Fruit fly (Drosophila melanogaster) whole organism, prepupa: ENCODE data around the gene CG13014.

ENCODE experiments used
- CG16779 ChIP-seq: fragments of 200-800 bp; sonication (Bioruptor generic); optimal IDR thresholded peaks from 3 replicates; lab custom pipeline; 2017; ENCODE audit warnings: missing biosample characterization, mild to moderate bottlenecking, missing genetic modification characterization
- CG9139 ChIP-seq: fragments of 200-800 bp; sonication (Bioruptor generic); optimal IDR thresholded peaks from 3 replicates; lab custom pipeline; 2017; ENCODE audit warnings: missing biosample characterization, mild to moderate bottlenecking, missing genetic modification characterization
- Sox102F ChIP-seq: fragments of 200-800 bp; sonication (Bioruptor generic); optimal IDR thresholded peaks from 2 replicates; lab custom pipeline; 2016; ENCODE audit warnings: missing biosample characterization, mild to moderate bottlenecking, missing genetic modification characterization
- eg ChIP-seq: fragments of 200-800 bp; sonication (Bioruptor generic); IDR thresholded peaks from 3 replicates; pipeline ENCODE4 v1.3.6; 2022; ENCODE audit warnings: missing biosample characterization, missing genetic modification characterization
- salr ChIP-seq, 2 experiments: fragments of 200-800 bp; sonication (Bioruptor generic); optimal IDR thresholded peaks; 3 replicates each; lab custom pipeline; 2016 to 2018; ENCODE audit warnings: missing biosample characterization in 2 of 2, missing genetic modification characterization in 2 of 2, mild to moderate bottlenecking in 1 of 2

- no peak for TF ChIP-seq CG16779
- TF ChIP-seq CG9139 (GFP tag; lab: Kevin White, UChicago) = no peak
- TF ChIP-seq salr (GFP tag; optimal IDR thresholded peaks at IDR 0.05; lab: Kevin White, UChicago) = no peak
- no peak for TF ChIP-seq Sox102F (GFP tag; lab: Kevin White, UChicago)
- no peak for TF ChIP-seq eg (GFP tag; lab: Robert Waterston, UW)
These were observed 40.3 kb upstream of the CG13014 start, which contains the start of gene CG9902 for dm6 chrX:16547390-16547789.
